Fruit fly (Drosophila melanogaster): ENCODE data around the gene Osi11.

The Osi11 gene

DNA sequence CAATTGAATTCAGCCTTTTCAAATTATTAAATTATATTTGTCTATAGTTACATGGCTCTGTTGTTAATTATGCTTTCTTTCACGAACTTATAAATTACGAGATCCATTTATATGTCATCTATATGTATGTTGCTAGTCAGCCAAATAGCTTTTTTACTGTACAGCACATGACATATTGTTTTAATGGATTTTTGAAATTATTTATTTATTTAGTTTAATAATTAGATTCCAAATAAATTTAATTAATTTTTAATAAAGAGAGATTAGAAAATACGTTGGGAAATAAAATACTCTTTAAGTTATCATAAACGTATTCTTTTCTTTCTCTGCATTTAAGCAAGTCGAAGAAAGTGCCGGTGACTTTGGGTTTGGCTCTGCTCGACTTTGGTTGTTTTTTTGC is 27.3 kb downstream of the Osi11 start (continued):
- TF ChIP-seq crol (GFP tag; IDR thresholded peaks at IDR 0.05) (no peak), Sox100B (GFP tag; optimal IDR thresholded peaks at IDR 0.05) (peak; percentile 73), sug (tag; optimal IDR thresholded peaks at IDR 0.05) (no peak), B-H2 (GFP tag; optimal IDR thresholded peaks at IDR 0.05) (no peak), CG15479 (GFP tag; optimal IDR thresholded peaks at IDR 0.05) (no peak), lov (optimal IDR thresholded peaks at IDR 0.05) (no peak), lov (GFP tag; IDR thresholded peaks at IDR 0.05) (no peak), tin (GFP tag; optimal IDR thresholded peaks at IDR 0.05) (no peak), CG30403 (GFP tag; optimal IDR thresholded peaks at IDR 0.05) (peak; percentile 20), CG3281 (GFP tag; optimal IDR thresholded peaks at IDR 0.05) (no peak), Antp (GFP tag; optimal IDR thresholded peaks at IDR 0.05) (no peak), prd (optimal IDR thresholded peaks at IDR 0.05) (no peak), prd (GFP tag; IDR thresholded peaks at IDR 0.05) (no peak), gcm (GFP tag; optimal IDR thresholded peaks at IDR 0.05) (no peak), Max (GFP tag; optimal IDR thresholded peaks at IDR 0.05) (no peak), CG15269 (tag; optimal IDR thresholded peaks at IDR 0.05) (no peak), Eip74EF (GFP tag; optimal IDR thresholded peaks at IDR 0.05) (peak in 1 of 2 experiments; percentile 60), disco-r (GFP tag; optimal IDR thresholded peaks at IDR 0.05) (no peak), Mad (GFP tag; optimal IDR thresholded peaks at IDR 0.05) (no peak), CG4707 (GFP tag; optimal IDR thresholded peaks at IDR 0.05) (no peak), oc (tag; optimal IDR thresholded peaks at IDR 0.05) (no peak), CG5953 (GFP tag; IDR thresholded peaks at IDR 0.05) (no peak), mirr (GFP tag; optimal IDR thresholded peaks at IDR 0.05) (no peak), CG33213 (GFP tag; optimal IDR thresholded peaks at IDR 0.05) (no peak), CG10543 (GFP tag; optimal IDR thresholded peaks at IDR 0.05) (no peak), gcm2 (GFP tag; optimal IDR thresholded peaks at IDR 0.05) (no peak), trem (tag; optimal IDR thresholded peaks at IDR 0.05) (peak; percentile 16), CG8765 (GFP tag; IDR thresholded peaks at IDR 0.05) (no peak), lmd (GFP tag; IDR thresholded peaks at IDR 0.05) (no peak), CG11456 (GFP tag; IDR thresholded peaks at IDR 0.05) (no peak), ac (GFP tag; optimal IDR thresholded peaks at IDR 0.05) (no peak), Hmr (GFP tag; optimal IDR thresholded peaks at IDR 0.05) (no peak), peb (GFP tag; IDR thresholded peaks at IDR 0.05) (no peak), sens (GFP tag) (peak; percentile 63), zf30C (GFP tag; optimal IDR thresholded peaks at IDR 0.05) (no peak), CG4424 (GFP tag; optimal IDR thresholded peaks at IDR 0.05) (peak; percentile 24), sens-2 (GFP tag; IDR thresholded peaks at IDR 0.05) (no peak), Fer2 (tag; optimal IDR thresholded peaks at IDR 0.05) (no peak), Tbp (GFP tag; optimal IDR thresholded peaks at IDR 0.05) (no peak), nerfin-2 (GFP tag; IDR thresholded peaks at IDR 0.05; ENCODE audit: partially characterized antibody) (no peak), inv (GFP tag; IDR thresholded peaks at IDR 0.05; ENCODE audit: partially characterized antibody) (no peak), CG14667 (GFP tag; IDR thresholded peaks at IDR 0.05) (no peak), CG13424 (tag; optimal IDR thresholded peaks at IDR 0.05) (peak; percentile 52), da (GFP tag; optimal IDR thresholded peaks at IDR 0.05) (no peak), Lim3 (GFP tag; IDR thresholded peaks at IDR 0.05) (no peak), CG6654 (GFP tag; optimal IDR thresholded peaks at IDR 0.05) (no peak), pb (GFP tag; optimal IDR thresholded peaks at IDR 0.05) (no peak), jumu (GFP tag; optimal IDR thresholded peaks at IDR 0.05) (no peak), ftz-f1 (GFP tag; optimal IDR thresholded peaks at IDR 0.05) (no peak), croc (GFP tag; conservative IDR thresholded peaks at IDR 0.05) (no peak; the same call in 2 of the 3 replicates), CG3163 (GFP tag; optimal IDR thresholded peaks at IDR 0.05) (no peak), Jarid2 (GFP tag; optimal IDR thresholded peaks at IDR 0.05) (no peak), CG13894 (tag; optimal IDR thresholded peaks at IDR 0.05) (no peak)
